Worm (Caenorhabditis elegans) whole organism, L3 larva: ENCODE results near the gene spch-1.
A peak's percentile ranks its signal among the peaks of the same experiment; 100 is the strongest.

Experiments used
- R02D3.7 ChIP-seq: fragments of 150-350 bp; optimal IDR thresholded peaks from 2 replicates; lab custom pipeline; 2014; ENCODE audit warnings: missing biosample characterization, missing genetic modification characterization
- ZK546.5 ChIP-seq: sonication (generic microtip); optimal IDR thresholded peaks from 2 replicates; lab custom pipeline; 2017; ENCODE audit warnings: missing biosample characterization, missing genetic modification characterization
- aly-2 ChIP-seq: fragments of 150-350 bp; optimal IDR thresholded peaks from 2 replicates; lab custom pipeline; 2014; ENCODE audit warnings: missing biosample characterization, missing genetic modification characterization
- ama-1 ChIP-seq: fragments of 150-350 bp; optimal IDR thresholded peaks from 2 replicates; lab custom pipeline; 2018
- ceh-16 ChIP-seq: sonication (generic microtip); optimal IDR thresholded peaks from 2 replicates; lab custom pipeline; 2017; ENCODE audit warnings: missing biosample characterization, missing genetic modification characterization
- ceh-28 ChIP-seq: fragments of 150-350 bp; optimal IDR thresholded peaks from 2 replicates; lab custom pipeline; 2014; ENCODE audit warnings: missing biosample characterization, missing genetic modification reagents, missing genetic modification characterization
- ceh-82 ChIP-seq: fragments of 150-350 bp; optimal IDR thresholded peaks from 2 replicates; lab custom pipeline; 2014; ENCODE audit warnings: missing biosample characterization, missing genetic modification characterization
- ceh-9 ChIP-seq: sonication (generic microtip); optimal IDR thresholded peaks from 2 replicates; lab custom pipeline; 2018; ENCODE audit warnings: missing biosample characterization, missing genetic modification characterization
- daf-12 ChIP-seq: fragments of 150-350 bp; optimal IDR thresholded peaks from 2 replicates; lab custom pipeline; 2014; ENCODE audit warnings: missing biosample characterization, missing genetic modification reagents, missing genetic modification characterization
- egl-27 ChIP-seq: sonication (generic microtip); optimal IDR thresholded peaks from 4 replicates; lab custom pipeline; 2017; ENCODE audit warnings: missing biosample characterization, missing genetic modification reagents, missing genetic modification characterization
- egl-5 ChIP-seq: fragments of 150-350 bp; optimal IDR thresholded peaks from 2 replicates; lab custom pipeline; 2017; ENCODE audit warnings: missing biosample characterization, missing genetic modification reagents, missing genetic modification characterization, inconsistent platforms
- elt-1 ChIP-seq: fragments of 150-350 bp; optimal IDR thresholded peaks from 2 replicates; lab custom pipeline; 2014; ENCODE audit warnings: missing biosample characterization, missing genetic modification characterization
- elt-2 ChIP-seq: sonication (generic microtip); optimal IDR thresholded peaks from 2 replicates; lab custom pipeline; 2016; ENCODE audit warnings: missing genetic modification reagents, mild to moderate bottlenecking, missing genetic modification characterization, missing compliant biosample characterization
- elt-3 ChIP-seq, 3 experiments: fragments of 150-350 bp in 1 of 3; sonication (generic microtip) in 2 of 3; optimal IDR thresholded peaks; 2 replicates in 2 of 3; 4 replicates in 1 of 3; lab custom pipeline; 2014 to 2017; ENCODE audit warnings: missing biosample characterization in 3 of 3, missing genetic modification characterization in 3 of 3
- eor-1 ChIP-seq, 2 experiments: fragments of 150-350 bp; optimal IDR thresholded peaks; 2 replicates each; lab custom pipeline; 2014 to 2018; ENCODE audit warnings: missing biosample characterization in 2 of 2, missing genetic modification characterization in 2 of 2
- fkh-10 ChIP-seq: sonication (generic microtip); optimal IDR thresholded peaks from 2 replicates; lab custom pipeline; 2017; ENCODE audit warnings: missing biosample characterization, missing genetic modification reagents, missing genetic modification characterization
- fkh-2 ChIP-seq: fragments of 150-350 bp; optimal IDR thresholded peaks from 2 replicates; lab custom pipeline; 2014; ENCODE audit warnings: missing biosample characterization, missing genetic modification reagents, missing genetic modification characterization
- fos-1 ChIP-seq: fragments of 150-350 bp; optimal IDR thresholded peaks from 2 replicates; lab custom pipeline; 2014; ENCODE audit warnings: missing biosample characterization, missing genetic modification characterization
- hmg-11 ChIP-seq: sonication (generic microtip); optimal IDR thresholded peaks from 2 replicates; lab custom pipeline; 2016; ENCODE audit warnings: missing genetic modification characterization, missing compliant biosample characterization
- jun-1 ChIP-seq: fragments of 150-350 bp; optimal IDR thresholded peaks from 2 replicates; lab custom pipeline; 2014; ENCODE audit warnings: missing biosample characterization, missing genetic modification reagents, missing genetic modification characterization
- lin-15B ChIP-seq: fragments of 150-350 bp; optimal IDR thresholded peaks from 2 replicates; lab custom pipeline; 2014; ENCODE audit warnings: missing biosample characterization, missing genetic modification characterization
- lin-39 ChIP-seq: fragments of 150-350 bp; optimal IDR thresholded peaks from 2 replicates; lab custom pipeline; 2018; ENCODE audit warnings: missing biosample characterization, missing genetic modification reagents, missing genetic modification characterization
- lsy-12 ChIP-seq: sonication (generic microtip); optimal IDR thresholded peaks from 2 replicates; lab custom pipeline; 2016; ENCODE audit warnings: mild to moderate bottlenecking, missing genetic modification characterization, missing compliant biosample characterization
- mdl-1 ChIP-seq: fragments of 150-350 bp; optimal IDR thresholded peaks from 2 replicates; lab custom pipeline; 2014; ENCODE audit warnings: missing biosample characterization, missing genetic modification characterization
- mml-1 ChIP-seq: fragments of 150-350 bp; sonication (generic microtip); optimal IDR thresholded peaks from 3 replicates; lab custom pipeline; 2014; ENCODE audit warnings: missing biosample characterization, missing genetic modification characterization
- nfya-1 ChIP-seq: sonication (generic microtip); optimal IDR thresholded peaks from 2 replicates; lab custom pipeline; 2017; ENCODE audit warnings: missing genetic modification characterization, mild to moderate bottlenecking, missing compliant biosample characterization, antibody characterized with exemption, moderate library complexity; ENCODE audit not compliant: insufficient read depth
- nhr-11 ChIP-seq: fragments of 150-350 bp; optimal IDR thresholded peaks from 2 replicates; lab custom pipeline; 2014; ENCODE audit warnings: missing biosample characterization, missing genetic modification characterization
- nhr-12 ChIP-seq: fragments of 150-350 bp; optimal IDR thresholded peaks from 2 replicates; lab custom pipeline; 2014; ENCODE audit warnings: missing biosample characterization, missing genetic modification characterization
- nhr-23 ChIP-seq: fragments of 150-350 bp; optimal IDR thresholded peaks from 2 replicates; lab custom pipeline; 2014; ENCODE audit warnings: missing biosample characterization, missing genetic modification reagents, missing genetic modification characterization
- nhr-237 ChIP-seq: fragments of 150-350 bp; optimal IDR thresholded peaks from 2 replicates; lab custom pipeline; 2014; ENCODE audit warnings: missing biosample characterization, missing genetic modification characterization
- nhr-25 ChIP-seq: sonication (generic microtip); optimal IDR thresholded peaks from 2 replicates; lab custom pipeline; 2017; ENCODE audit warnings: missing biosample characterization, missing genetic modification characterization
- nhr-28 ChIP-seq: fragments of 150-350 bp; optimal IDR thresholded peaks from 2 replicates; lab custom pipeline; 2014; ENCODE audit warnings: missing biosample characterization, missing genetic modification characterization
- nhr-43 ChIP-seq: sonication (generic microtip); optimal IDR thresholded peaks from 2 replicates; lab custom pipeline; 2016; ENCODE audit warnings: mild to moderate bottlenecking, missing genetic modification characterization, missing compliant biosample characterization; ENCODE audit not compliant: poor library complexity, severe bottlenecking
- nhr-67 ChIP-seq: fragments of 150-350 bp; optimal IDR thresholded peaks from 2 replicates; lab custom pipeline; 2014; ENCODE audit warnings: missing biosample characterization, missing genetic modification characterization
- nhr-76 ChIP-seq: fragments of 150-350 bp; sonication (generic microtip); optimal IDR thresholded peaks from 5 replicates; lab custom pipeline; 2014; ENCODE audit warnings: missing biosample characterization, missing genetic modification characterization
- nhr-77 ChIP-seq: fragments of 150-350 bp; optimal IDR thresholded peaks from 2 replicates; lab custom pipeline; 2014; ENCODE audit warnings: missing biosample characterization, missing genetic modification characterization
- pha-4 ChIP-seq: fragments of 150-350 bp; optimal IDR thresholded peaks from 2 replicates; lab custom pipeline; 2014; ENCODE audit warnings: missing biosample characterization, missing genetic modification reagents, missing genetic modification characterization
- pqm-1 ChIP-seq: fragments of 150-350 bp; optimal IDR thresholded peaks from 2 replicates; lab custom pipeline; 2017; ENCODE audit warnings: missing biosample characterization, missing genetic modification characterization, inconsistent platforms
- sea-2 ChIP-seq: fragments of 150-350 bp; sonication (generic microtip); optimal IDR thresholded peaks from 4 replicates; lab custom pipeline; 2014; ENCODE audit warnings: missing biosample characterization, missing genetic modification reagents, missing genetic modification characterization
- skn-1 ChIP-seq: fragments of 150-350 bp; optimal IDR thresholded peaks from 2 replicates; lab custom pipeline; 2014; ENCODE audit warnings: missing biosample characterization, missing genetic modification characterization
- snpc-4 ChIP-seq: fragments of 150-350 bp; optimal IDR thresholded peaks from 2 replicates; lab custom pipeline; 2014; ENCODE audit warnings: missing biosample characterization, missing genetic modification characterization
- tbx-2 ChIP-seq: sonication (generic microtip); optimal IDR thresholded peaks from 2 replicates; lab custom pipeline; 2016; ENCODE audit warnings: mild to moderate bottlenecking, missing genetic modification characterization, missing compliant biosample characterization
- unc-39 ChIP-seq: sonication (generic microtip); optimal IDR thresholded peaks from 4 replicates; lab custom pipeline; 2017; ENCODE audit warnings: missing biosample characterization, missing genetic modification characterization
- unc-62 ChIP-seq: fragments of 150-350 bp; sonication (generic microtip); optimal IDR thresholded peaks from 4 replicates; lab custom pipeline; 2014; ENCODE audit warnings: missing biosample characterization, missing genetic modification reagents, missing genetic modification characterization
- zag-1 ChIP-seq: fragments of 150-350 bp; optimal IDR thresholded peaks from 2 replicates; lab custom pipeline; 2014; ENCODE audit warnings: missing biosample characterization, missing genetic modification characterization
- ztf-11 ChIP-seq: fragments of 150-350 bp; optimal IDR thresholded peaks from 2 replicates; lab custom pipeline; 2014; ENCODE audit warnings: missing biosample characterization, missing genetic modification characterization
- ztf-4 ChIP-seq: fragments of 150-350 bp; optimal IDR thresholded peaks from 2 replicates; lab custom pipeline; 2014; ENCODE audit warnings: missing biosample characterization, missing genetic modification characterization

The spch-1 gene

DNA sequence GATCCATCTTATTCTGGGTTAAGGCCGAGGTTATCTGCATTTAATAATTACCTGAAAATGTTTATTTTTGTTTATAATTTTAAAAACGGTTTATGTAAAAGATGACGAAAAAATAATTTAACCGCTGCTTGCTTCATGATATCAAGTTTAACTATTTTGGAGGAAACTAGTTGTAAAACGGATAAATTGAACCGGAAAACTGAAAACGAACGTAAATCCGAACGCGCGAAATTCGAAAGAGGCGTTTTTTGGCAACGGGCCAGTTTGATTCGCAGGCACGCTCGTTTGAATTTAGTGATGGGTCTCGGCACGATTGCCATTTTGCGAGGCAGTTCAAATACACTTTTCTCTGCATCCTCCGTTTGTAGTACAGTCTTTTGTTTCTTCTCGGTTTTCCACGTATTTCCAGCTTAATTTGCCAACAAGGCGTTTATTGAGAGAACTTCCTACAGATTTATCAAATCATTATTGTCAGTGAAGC lies 17.6 kb upstream of the spch-1 start, which contains the start of the genes gtbp-1 and K08F4.3:
Gene gtbp-1 (minus strand): TSS at position 51 of the 481 bp plus-strand sequence.
Gene K08F4.3 (plus strand): TSS at position 352 of the 481 bp plus-strand sequence.
- TF ChIP-seq ZK546.5 (tag; lab: Kevin White, UChicago) (peak; percentile 51), elt-2 (tag; lab: Kevin White, UChicago) (peak; percentile 46), eor-1 (tag; optimal IDR thresholded peaks at IDR 0.05; lab: Kevin White, UChicago) (no peak), nhr-11 (tag; lab: Kevin White, UChicago) (no peak), pha-4 (tag; lab: Kevin White, UChicago) (peak; percentile 88), hmg-11 (no peak), daf-12 (tag; lab: Kevin White, UChicago) (no peak), ztf-4 (tag; lab: Kevin White, UChicago) (no peak), R02D3.7 (tag; lab: Kevin White, UChicago) (peak; percentile 20), elt-1 (tag; lab: Kevin White, UChicago) (no peak), fkh-2 (tag; lab: Kevin White, UChicago) (no peak), nhr-77 (tag; lab: Kevin White, UChicago) (no peak), ceh-9 (tag; lab: Kevin White, UChicago) (no peak), nhr-43 (tag; lab: Kevin White, UChicago) (peak; percentile 28), fos-1 (tag; lab: Kevin White, UChicago) (no peak), nhr-12 (tag; lab: Kevin White, UChicago) (no peak), lsy-12 (tag; lab: Kevin White, UChicago) (no peak), snpc-4 (tag; lab: Kevin White, UChicago) (peak; percentile 42), lin-15B (peak; percentile 94), ceh-16 (tag; lab: Kevin White, UChicago) (no peak), zag-1 (tag; lab: Kevin White, UChicago) (no peak), ceh-28 (no peak), unc-62 (GFP tag; lab: Kevin White, UChicago) (no peak), ama-1 (lab: Kevin White, UChicago) (peak; percentile 23), egl-5 (tag; lab: Kevin White, UChicago) (peak; percentile 94), pqm-1 (tag; lab: Kevin White, UChicago) (peak; percentile 28), ztf-11 (tag; lab: Kevin White, UChicago) (no peak), nhr-237 (no peak), tbx-2 (tag; lab: Kevin White, UChicago) (no peak), nhr-76 (tag; lab: Kevin White, UChicago) (no peak), fkh-10 (GFP tag; lab: Kevin White, UChicago) (no peak), nhr-25 (tag; lab: Kevin White, UChicago) (peak; percentile 81), nhr-28 (tag; lab: Kevin White, UChicago) (no peak), nhr-23 (no peak), nfya-1 (tag; lab: Kevin White, UChicago) (peak; percentile 90), nhr-67 (tag; lab: Kevin White, UChicago) (no peak), jun-1 (tag; lab: Kevin White, UChicago) (no peak), elt-3 (tag; optimal IDR thresholded peaks at IDR 0.05; lab: Kevin White, UChicago) (peak in 1 of 3 experiments; percentile 12), mdl-1 (tag; lab: Kevin White, UChicago) (no peak), egl-27 (tag; lab: Kevin White, UChicago) (no peak), sea-2 (GFP tag; lab: Kevin White, UChicago) (no peak), unc-39 (tag; lab: Kevin White, UChicago) (no peak), mml-1 (tag; lab: Kevin White, UChicago) (no peak), aly-2 (no peak), lin-39 (tag; lab: Kevin White, UChicago) (peak; percentile 77), ceh-82 (tag; lab: Kevin White, UChicago) (peak; percentile 20), skn-1 (tag; lab: Kevin White, UChicago) (no peak)
- TF ChIP-seq, all 47 proteins: peak for 15
